Fruit fly (Drosophila melanogaster): ENCODE measurements around the gene Hinfp.

- TF ChIP-seq net (GFP tag; optimal IDR thresholded peaks at IDR 0.05) = no peak
- TF ChIP-seq fd59A (GFP tag; optimal IDR thresholded peaks at IDR 0.05) = no peak
- TF ChIP-seq Hr39 (GFP tag; optimal IDR thresholded peaks at IDR 0.05) = no peak
- TF ChIP-seq CG15336 (GFP tag; IDR thresholded peaks at IDR 0.05) = no peak
- no peak for TF ChIP-seq CG6854 (GFP tag; optimal IDR thresholded peaks at IDR 0.05)
- TF ChIP-seq Hr38 (GFP tag; optimal IDR thresholded peaks at IDR 0.05) = no peak
Measured at dm6 chrX:635495-636142, 10.3 kb downstream of the Hinfp start, which contains the start of gene Dredd.

Data from whole organism, prepupa.